Worm (Caenorhabditis elegans) whole organism, L1 larva: ENCODE measurements around the gene M03C11.3.

Experiments used
- aly-2 ChIP-seq: fragments of 150-350 bp; optimal IDR thresholded peaks from 2 replicates; lab custom pipeline; 2014; ENCODE audit warnings: missing biosample characterization, missing genetic modification characterization
- fos-1 ChIP-seq: fragments of 150-350 bp; optimal IDR thresholded peaks from 2 replicates; lab custom pipeline; 2014; ENCODE audit warnings: missing biosample characterization, missing genetic modification characterization
- lin-13 ChIP-seq: fragments of 150-350 bp; optimal IDR thresholded peaks from 2 replicates; lab custom pipeline; 2014; ENCODE audit warnings: missing biosample characterization, missing genetic modification reagents, missing genetic modification characterization
- lin-14 ChIP-seq: fragments of 200-800 bp; sonication (Bioruptor generic); optimal IDR thresholded peaks from 2 replicates; lab custom pipeline; 2018; ENCODE audit warnings: mild to moderate bottlenecking, missing genetic modification characterization, moderate library complexity, missing compliant biosample characterization
- nhr-12 ChIP-seq: sonication (generic microtip); optimal IDR thresholded peaks from 2 replicates; lab custom pipeline; 2017; ENCODE audit warnings: missing biosample characterization, missing genetic modification characterization
- ztf-11 ChIP-seq, 2 experiments: sonication (generic microtip); optimal IDR thresholded peaks; 2 replicates each; lab custom pipeline; 2016 to 2017; ENCODE audit warnings: missing genetic modification characterization in 2 of 2, missing biosample characterization in 1 of 2, missing compliant biosample characterization in 1 of 2

DNA sequence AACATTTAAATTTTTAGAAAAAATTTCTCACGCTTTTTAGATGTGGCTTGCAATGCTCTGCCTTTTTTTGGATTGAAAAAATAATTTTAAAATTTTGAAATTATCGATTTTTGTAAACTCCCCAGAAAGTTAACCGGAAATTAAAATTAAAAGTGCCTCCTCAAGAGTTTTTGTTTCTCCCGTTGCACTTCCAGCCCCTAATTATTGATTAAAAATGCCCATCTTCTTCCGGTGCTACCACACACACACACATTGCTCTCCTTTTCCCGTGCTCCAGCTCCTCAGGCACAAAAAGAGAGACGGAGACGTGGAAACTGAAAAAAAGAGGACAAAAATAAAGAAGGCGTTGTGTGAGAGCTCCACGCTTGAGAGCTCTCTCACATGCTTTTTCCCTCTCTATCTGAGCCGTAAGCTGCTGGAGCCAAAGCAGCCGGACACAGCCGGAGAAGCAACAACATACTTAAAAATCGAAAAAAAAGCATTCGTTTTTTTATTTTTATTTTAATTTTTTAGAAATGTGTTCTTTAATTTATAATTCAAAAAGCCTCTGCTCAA lies 37.4 kb upstream of the M03C11.3 start:
- TF ChIP-seq fos-1 (no peak), aly-2 (no peak), nhr-12 (tag; lab: Kevin White, UChicago) (no peak), ztf-11 (tag; optimal IDR thresholded peaks at IDR 0.05; lab: Kevin White, UChicago) (no peak), lin-13 (GFP tag; lab: Kevin White, UChicago) (no peak), lin-14 (GFP tag; lab: Kevin White, UChicago) (peak; percentile 58)
